Worm (Caenorhabditis elegans): ENCODE data around the gene chch-3.

chch-3 gene

ce11 chrII:9403846-9404245 is 13.0 kb upstream of the chch-3 start, which contains the start of gene Y51B9A.5:
Gene Y51B9A.5 (plus strand): TSS chrII:9404146.
- TF ChIP-seq tbx-11 (GFP tag; IDR thresholded peaks at IDR 0.05) (no peak), hmg-4 (GFP tag; optimal IDR thresholded peaks at IDR 0.05) (no peak), B0310.2 (tag; optimal IDR thresholded peaks at IDR 0.05) (no peak), aly-1 (tag; optimal IDR thresholded peaks at IDR 0.05) (no peak), ets-7 (tag; optimal IDR thresholded peaks at IDR 0.05) (no peak), pes-1 (GFP tag; IDR thresholded peaks at IDR 0.05) (no peak), scrt-1 (GFP tag; IDR thresholded peaks at IDR 0.05) (no peak), tra-4 (tag; optimal IDR thresholded peaks at IDR 0.05) (no peak), sea-1 (GFP tag; conservative IDR thresholded peaks at IDR 0.05) (no peak), ama-1 (optimal IDR thresholded peaks at IDR 0.05) (no peak)

- TF ChIP-seq tra-4 (tag; optimal IDR thresholded peaks at IDR 0.05), result no peak
Observed at ce11 chrII:9407020-9407419, 9.8 kb upstream of the chch-3 start, which contains the start of gene mpz-6. Gene mpz-6 (minus strand): TSS chrII:9407120.

- TF ChIP-seq tbx-11 (GFP tag; IDR thresholded peaks at IDR 0.05) (no peak), flt-1 (GFP tag; IDR thresholded peaks at IDR 0.05) (no peak), ceh-13 (GFP tag; optimal IDR thresholded peaks at IDR 0.05) (no peak), tra-4 (tag; optimal IDR thresholded peaks at IDR 0.05) (no peak), hnd-1 (tag; optimal IDR thresholded peaks at IDR 0.05) (no peak), pes-1 (GFP tag; IDR thresholded peaks at IDR 0.05) (no peak), ama-1 (optimal IDR thresholded peaks at IDR 0.05) (no peak), ets-7 (tag; optimal IDR thresholded peaks at IDR 0.05) (no peak), hmg-4 (GFP tag; optimal IDR thresholded peaks at IDR 0.05) (no peak), aly-1 (tag; optimal IDR thresholded peaks at IDR 0.05) (no peak), F13C5.2 (tag; optimal IDR thresholded peaks at IDR 0.05) (no peak), B0310.2 (tag; optimal IDR thresholded peaks at IDR 0.05) (no peak)
Observed at ce11 chrII:9407469-9407868, 9.3 kb upstream of the chch-3 start, which contains the start of gene arrd-2. Gene arrd-2 (plus strand): TSS chrII:9407769.

ce11 chrII:9411497-9411896 is 5.3 kb upstream of the chch-3 start, which contains the start of gene M176.9:
Gene M176.9 (minus strand): TSS chrII:9411597.
- TF ChIP-seq ets-7 (tag; optimal IDR thresholded peaks at IDR 0.05) (no peak), ceh-13 (GFP tag; optimal IDR thresholded peaks at IDR 0.05) (no peak), hnd-1 (tag; optimal IDR thresholded peaks at IDR 0.05) (no peak), hmg-4 (GFP tag; optimal IDR thresholded peaks at IDR 0.05) (no peak), ceh-36 (tag; optimal IDR thresholded peaks at IDR 0.05) (no peak), flt-1 (GFP tag; IDR thresholded peaks at IDR 0.05) (no peak), pes-1 (GFP tag; IDR thresholded peaks at IDR 0.05) (no peak), hmbx-1 (tag; optimal IDR thresholded peaks at IDR 0.05) (no peak), F13C5.2 (tag; optimal IDR thresholded peaks at IDR 0.05) (no peak), ama-1 (optimal IDR thresholded peaks at IDR 0.05) (no peak), tra-4 (tag; optimal IDR thresholded peaks at IDR 0.05) (no peak), scrt-1 (GFP tag; IDR thresholded peaks at IDR 0.05) (no peak), tbx-37 (GFP tag; conservative IDR thresholded peaks at IDR 0.05) (no peak), B0310.2 (tag; optimal IDR thresholded peaks at IDR 0.05) (no peak), tbx-11 (GFP tag; IDR thresholded peaks at IDR 0.05) (no peak), sea-1 (GFP tag; conservative IDR thresholded peaks at IDR 0.05) (no peak), aly-1 (tag; optimal IDR thresholded peaks at IDR 0.05) (no peak)

- TF ChIP-seq B0310.2 (tag; optimal IDR thresholded peaks at IDR 0.05), result no peak
- no peak for TF ChIP-seq tra-4 (tag; optimal IDR thresholded peaks at IDR 0.05)
- TF ChIP-seq ama-1 (optimal IDR thresholded peaks at IDR 0.05), result no peak
- no peak for TF ChIP-seq ceh-13 (GFP tag; optimal IDR thresholded peaks at IDR 0.05)
- TF ChIP-seq tbx-37 (GFP tag; conservative IDR thresholded peaks at IDR 0.05), result no peak
- TF ChIP-seq flt-1 (GFP tag; IDR thresholded peaks at IDR 0.05), result no peak
- TF ChIP-seq ceh-36 (tag; optimal IDR thresholded peaks at IDR 0.05), result no peak
- no peak for TF ChIP-seq tbx-11 (GFP tag; IDR thresholded peaks at IDR 0.05)
- TF ChIP-seq F13C5.2 (tag; optimal IDR thresholded peaks at IDR 0.05), result no peak
- no peak for TF ChIP-seq hmbx-1 (tag; optimal IDR thresholded peaks at IDR 0.05)
- TF ChIP-seq aly-1 (tag; optimal IDR thresholded peaks at IDR 0.05), result no peak
- TF ChIP-seq ets-7 (tag; optimal IDR thresholded peaks at IDR 0.05), result no peak
- no peak for TF ChIP-seq hmg-4 (GFP tag; optimal IDR thresholded peaks at IDR 0.05)
- no peak for TF ChIP-seq sea-1 (GFP tag; conservative IDR thresholded peaks at IDR 0.05)
- TF ChIP-seq scrt-1 (GFP tag; IDR thresholded peaks at IDR 0.05), result no peak
- TF ChIP-seq hnd-1 (tag; optimal IDR thresholded peaks at IDR 0.05), result no peak
- no peak for TF ChIP-seq pes-1 (GFP tag; IDR thresholded peaks at IDR 0.05)
Observed at ce11 chrII:9412086-9412608, 4.7 kb upstream of the chch-3 start, which contains the start of gene arrd-3. Gene arrd-3 (plus strand): TSS chrII:9412558.

ce11 chrII:9418065-9418567 is 1.3 kb downstream of the chch-3 start, which contains the start of the genes M176.4 and M176.16:
Gene M176.4 (plus strand): TSS chrII:9418365.
Gene M176.16 (plus strand): TSS chrII:9418517.
- no peak for TF ChIP-seq hnd-1 (tag; optimal IDR thresholded peaks at IDR 0.05)
- no peak for TF ChIP-seq tra-4 (tag; optimal IDR thresholded peaks at IDR 0.05)
- TF ChIP-seq tbx-11 (GFP tag; IDR thresholded peaks at IDR 0.05), result no peak

ce11 chrII:9418843-9419532 is 2.2 kb downstream of the chch-3 start:
- TF ChIP-seq sea-1 (GFP tag; conservative IDR thresholded peaks at IDR 0.05) (no peak), ceh-36 (tag; optimal IDR thresholded peaks at IDR 0.05) (no peak), pes-1 (GFP tag; IDR thresholded peaks at IDR 0.05) (no peak), tbx-11 (GFP tag; IDR thresholded peaks at IDR 0.05) (no peak), flt-1 (GFP tag; IDR thresholded peaks at IDR 0.05) (no peak), B0310.2 (tag; optimal IDR thresholded peaks at IDR 0.05) (no peak), hmbx-1 (tag; optimal IDR thresholded peaks at IDR 0.05) (no peak), tra-4 (tag; optimal IDR thresholded peaks at IDR 0.05) (no peak), ceh-13 (GFP tag; optimal IDR thresholded peaks at IDR 0.05) (no peak), scrt-1 (GFP tag; IDR thresholded peaks at IDR 0.05) (no peak)

All from whole organism, early embryonic.